Worm (Caenorhabditis elegans) whole organism, late embryonic: Measurements from ENCODE around the gene pqn-63.

Experiments used
- C38D4.7 ChIP-seq: fragments of 200-800 bp; sonication (Bioruptor generic); optimal IDR thresholded peaks from 2 replicates; lab custom pipeline; 2018; ENCODE audit warnings: mild to moderate bottlenecking, missing genetic modification characterization, moderate library complexity, missing compliant biosample characterization
- F13H6.1 ChIP-seq: sonication (generic microtip); optimal IDR thresholded peaks from 2 replicates; lab custom pipeline; 2016; ENCODE audit warnings: missing genetic modification characterization, missing compliant biosample characterization
- K09A11.1 ChIP-seq: sonication (generic microtip); optimal IDR thresholded peaks from 2 replicates; lab custom pipeline; 2017; ENCODE audit warnings: antibody characterized with exemption, mild to moderate bottlenecking, missing genetic modification characterization, missing compliant biosample characterization; ENCODE audit not compliant: insufficient read depth
- T23F11.4 ChIP-seq: fragments of 200-800 bp; sonication (Bioruptor generic); optimal IDR thresholded peaks from 2 replicates; lab custom pipeline; 2018; ENCODE audit warnings: mild to moderate bottlenecking, missing genetic modification characterization, missing compliant biosample characterization
- Y22D7AL.16 ChIP-seq: sonication (generic microtip); optimal IDR thresholded peaks from 2 replicates; lab custom pipeline; 2016; ENCODE audit warnings: missing genetic modification characterization, missing compliant biosample characterization
- ahr-1 ChIP-seq: sonication (generic microtip); optimal IDR thresholded peaks from 2 replicates; lab custom pipeline; 2016; ENCODE audit warnings: missing genetic modification characterization, missing compliant biosample characterization
- ama-1 ChIP-seq: fragments of 150-350 bp; optimal IDR thresholded peaks from 2 replicates; lab custom pipeline; 2014
- ceh-18 ChIP-seq: sonication (generic microtip); optimal IDR thresholded peaks from 2 replicates; lab custom pipeline; 2016; ENCODE audit warnings: missing genetic modification characterization, missing compliant biosample characterization
- ceh-2 ChIP-seq: sonication (generic microtip); optimal IDR thresholded peaks from 2 replicates; lab custom pipeline; 2016; ENCODE audit warnings: missing genotype, missing genetic modification characterization, missing compliant biosample characterization
- ceh-31 ChIP-seq: sonication (generic microtip); optimal IDR thresholded peaks from 2 replicates; lab custom pipeline; 2016; ENCODE audit warnings: missing genetic modification characterization, missing compliant biosample characterization
- ceh-34 ChIP-seq: sonication (generic microtip); optimal IDR thresholded peaks from 2 replicates; lab custom pipeline; 2016; ENCODE audit warnings: mild to moderate bottlenecking, missing genetic modification characterization, missing compliant biosample characterization
- ceh-48 ChIP-seq: sonication (generic microtip); optimal IDR thresholded peaks from 2 replicates; lab custom pipeline; 2016; ENCODE audit warnings: missing genetic modification characterization, inconsistent platforms, missing compliant biosample characterization
- che-1 ChIP-seq: sonication (generic microtip); optimal IDR thresholded peaks from 2 replicates; lab custom pipeline; 2016; ENCODE audit warnings: mild to moderate bottlenecking, missing genetic modification characterization, missing compliant biosample characterization
- dve-1 ChIP-seq: sonication (generic microtip); optimal IDR thresholded peaks from 2 replicates; lab custom pipeline; 2017; ENCODE audit warnings: antibody characterized with exemption, mild to moderate bottlenecking, missing genetic modification characterization, missing compliant biosample characterization
- elt-2 ChIP-seq: sonication (generic microtip); optimal IDR thresholded peaks from 2 replicates; lab custom pipeline; 2016; ENCODE audit warnings: missing genetic modification reagents, missing genetic modification characterization, missing compliant biosample characterization
- eyg-1 ChIP-seq: sonication (generic microtip); optimal IDR thresholded peaks from 2 replicates; lab custom pipeline; 2016; ENCODE audit warnings: missing genotype, missing genetic modification characterization, missing compliant biosample characterization
- fax-1 ChIP-seq: sonication (generic microtip); optimal IDR thresholded peaks from 2 replicates; lab custom pipeline; 2016; ENCODE audit warnings: missing genotype, missing genetic modification characterization, missing compliant biosample characterization
- fkh-10 ChIP-seq: fragments of 150-350 bp; optimal IDR thresholded peaks from 2 replicates; lab custom pipeline; 2014; ENCODE audit warnings: missing biosample characterization, missing genetic modification reagents, missing genetic modification characterization
- fkh-6 ChIP-seq: sonication (generic microtip); optimal IDR thresholded peaks from 2 replicates; lab custom pipeline; 2016; ENCODE audit warnings: missing genetic modification characterization, missing compliant biosample characterization
- gmeb-2 ChIP-seq: sonication (generic microtip); optimal IDR thresholded peaks from 2 replicates; lab custom pipeline; 2016; ENCODE audit warnings: missing genetic modification characterization, inconsistent platforms, missing compliant biosample characterization
- hlh-13 ChIP-seq: fragments of 200-800 bp; sonication (Bioruptor generic); optimal IDR thresholded peaks from 2 replicates; lab custom pipeline; 2018; ENCODE audit warnings: mild to moderate bottlenecking, missing genetic modification characterization, missing compliant biosample characterization
- hlh-30 ChIP-seq: sonication (generic microtip); optimal IDR thresholded peaks from 2 replicates; lab custom pipeline; 2017; ENCODE audit warnings: antibody characterized with exemption, missing genetic modification characterization, missing compliant biosample characterization; ENCODE audit not compliant: insufficient read depth
- hlh-6 ChIP-seq: sonication (generic microtip); optimal IDR thresholded peaks from 2 replicates; lab custom pipeline; 2016; ENCODE audit warnings: missing genotype, missing genetic modification characterization, missing compliant biosample characterization
- lim-6 ChIP-seq: sonication (generic microtip); optimal IDR thresholded peaks from 2 replicates; lab custom pipeline; 2016; ENCODE audit warnings: missing genetic modification characterization, missing compliant biosample characterization
- lin-11 ChIP-seq: fragments of 200-800 bp; sonication (Bioruptor generic); optimal IDR thresholded peaks from 2 replicates; lab custom pipeline; 2018; ENCODE audit warnings: mild to moderate bottlenecking, missing genetic modification characterization, missing compliant biosample characterization
- madf-2 ChIP-seq: sonication (generic microtip); optimal IDR thresholded peaks from 2 replicates; lab custom pipeline; 2017; ENCODE audit warnings: missing genetic modification characterization, missing compliant biosample characterization
- pat-9 ChIP-seq: fragments of 200-800 bp; sonication (Bioruptor generic); optimal IDR thresholded peaks from 2 replicates; lab custom pipeline; 2018; ENCODE audit warnings: mild to moderate bottlenecking, missing genetic modification characterization, moderate library complexity, missing compliant biosample characterization
- pax-1 ChIP-seq: fragments of 150-350 bp; optimal IDR thresholded peaks from 2 replicates; lab custom pipeline; 2014; ENCODE audit warnings: missing biosample characterization, missing genetic modification characterization
- pha-2 ChIP-seq: sonication (generic microtip); optimal IDR thresholded peaks from 2 replicates; lab custom pipeline; 2017; ENCODE audit warnings: mild to moderate bottlenecking, missing genetic modification characterization, missing compliant biosample characterization
- pha-4 ChIP-seq: fragments of 150-350 bp; optimal IDR thresholded peaks from 2 replicates; lab custom pipeline; 2018; ENCODE audit warnings: missing biosample characterization, missing genetic modification reagents, missing genetic modification characterization
- ref-2 ChIP-seq: sonication (generic microtip); optimal IDR thresholded peaks from 2 replicates; lab custom pipeline; 2016; ENCODE audit warnings: missing genetic modification characterization, missing compliant biosample characterization
- rnt-1 ChIP-seq: sonication (generic microtip); optimal IDR thresholded peaks from 2 replicates; lab custom pipeline; 2016; ENCODE audit warnings: missing genetic modification characterization, missing compliant biosample characterization
- syd-9 ChIP-seq: sonication (generic microtip); optimal IDR thresholded peaks from 2 replicates; lab custom pipeline; 2016; ENCODE audit warnings: mild to moderate bottlenecking, missing genetic modification characterization, moderate library complexity, missing compliant biosample characterization
- tbx-2 ChIP-seq: sonication (generic microtip); optimal IDR thresholded peaks from 2 replicates; lab custom pipeline; 2016; ENCODE audit warnings: missing genetic modification characterization, missing compliant biosample characterization
- tbx-7 ChIP-seq: sonication (generic microtip); optimal IDR thresholded peaks from 2 replicates; lab custom pipeline; 2016; ENCODE audit warnings: missing genotype, missing genetic modification characterization, missing compliant biosample characterization
- ttx-3 ChIP-seq: sonication (generic microtip); optimal IDR thresholded peaks from 2 replicates; lab custom pipeline; 2016; ENCODE audit warnings: missing genetic modification reagents, missing genetic modification characterization, missing compliant biosample characterization
- unc-3 ChIP-seq, 2 experiments: fragments of 200-800 bp in 1 of 2; sonication (Bioruptor generic) in 1 of 2; sonication (generic microtip) in 1 of 2; conservative IDR thresholded peaks in 1 of 2; optimal IDR thresholded peaks in 1 of 2; 2 replicates each; pipeline versions ENCODE4 v1.3.6 to Lab custom; 2016 to 2022; ENCODE audit warnings: missing compliant biosample characterization in 2 of 2, missing genetic modification characterization in 2 of 2, missing genetic modification reagents in 1 of 2
- unc-42 ChIP-seq: sonication (generic microtip); optimal IDR thresholded peaks from 2 replicates; lab custom pipeline; 2016; ENCODE audit warnings: missing genotype, missing genetic modification characterization, missing compliant biosample characterization
- unc-55 ChIP-seq: sonication (generic microtip); optimal IDR thresholded peaks from 2 replicates; lab custom pipeline; 2017; ENCODE audit warnings: missing biosample characterization, missing genetic modification reagents, missing genetic modification characterization
- zip-5 ChIP-seq: sonication (generic microtip); optimal IDR thresholded peaks from 2 replicates; lab custom pipeline; 2016; ENCODE audit warnings: missing genetic modification characterization, missing compliant biosample characterization

Gene pqn-63

DNA sequence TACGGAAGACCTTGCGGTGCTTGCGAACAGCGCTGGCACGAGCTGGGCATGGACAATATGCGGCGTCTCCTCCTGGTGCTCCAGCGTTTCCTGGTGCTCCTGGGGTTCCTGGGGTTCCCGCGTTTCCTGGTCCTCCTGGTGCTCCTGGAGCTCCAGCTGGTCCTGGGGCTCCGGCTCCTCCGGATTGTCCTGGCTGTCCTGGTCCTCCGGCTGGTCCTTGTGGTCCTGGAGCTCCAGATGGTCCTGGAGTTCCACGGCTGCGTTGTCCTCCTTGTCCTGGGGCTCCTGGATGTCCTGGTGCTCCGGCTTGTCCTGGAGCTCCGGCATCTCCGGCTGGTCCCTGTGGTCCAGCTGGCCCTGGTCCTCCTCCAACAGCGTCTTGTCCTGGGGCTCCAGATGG, 16.5 kb downstream of the pqn-63 start:
- no peak for TF ChIP-seq ref-2
- TF ChIP-seq che-1 (tag; lab: Kevin White, UChicago), result no peak
- no peak for TF ChIP-seq T23F11.4 (GFP tag; lab: Kevin White, UChicago)
- TF ChIP-seq K09A11.1, result no peak
- TF ChIP-seq tbx-2 (tag; lab: Kevin White, UChicago), result no peak
- TF ChIP-seq rnt-1 (tag; lab: Kevin White, UChicago), result no peak
- no peak for TF ChIP-seq syd-9 (tag; lab: Kevin White, UChicago)
- TF ChIP-seq C38D4.7 (GFP tag; lab: Kevin White, UChicago), result no peak
- TF ChIP-seq lin-11 (tag; lab: Kevin White, UChicago), result no peak
- no peak for TF ChIP-seq ceh-48
- no peak for TF ChIP-seq pha-4 (tag; lab: Kevin White, UChicago)
- no peak for TF ChIP-seq fkh-10 (GFP tag; lab: Kevin White, UChicago)
- TF ChIP-seq hlh-30, result no peak
- no peak for TF ChIP-seq ahr-1

DNA sequence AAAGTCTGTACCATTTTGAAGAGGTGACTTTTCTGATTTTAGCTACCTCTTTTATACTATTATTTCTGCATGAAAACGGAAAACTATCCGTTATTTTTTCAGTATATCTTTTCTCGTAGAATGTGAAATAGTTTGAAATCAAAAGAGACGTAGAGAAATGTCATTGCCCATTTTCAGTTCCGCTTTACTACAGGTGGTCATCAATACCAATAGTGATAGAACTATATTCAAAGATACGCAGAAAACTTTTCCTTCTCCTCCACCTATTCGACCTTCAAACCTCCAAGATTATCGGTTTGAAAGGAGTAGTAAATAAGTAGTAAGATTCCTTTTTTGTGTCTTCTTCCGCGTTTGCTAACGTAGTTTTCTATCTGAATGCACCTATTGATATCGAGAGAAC, 17.5 kb downstream of the pqn-63 start, which contains the start of gene col-147:
col-147 (minus strand) TSS at position 26 of the 400 bp plus-strand sequence.
- TF ChIP-seq fax-1 (tag; lab: Kevin White, UChicago) (no peak), ttx-3 (tag; lab: Kevin White, UChicago) (no peak), lim-6 (no peak), Y22D7AL.16 (tag; lab: Kevin White, UChicago) (no peak)

DNA sequence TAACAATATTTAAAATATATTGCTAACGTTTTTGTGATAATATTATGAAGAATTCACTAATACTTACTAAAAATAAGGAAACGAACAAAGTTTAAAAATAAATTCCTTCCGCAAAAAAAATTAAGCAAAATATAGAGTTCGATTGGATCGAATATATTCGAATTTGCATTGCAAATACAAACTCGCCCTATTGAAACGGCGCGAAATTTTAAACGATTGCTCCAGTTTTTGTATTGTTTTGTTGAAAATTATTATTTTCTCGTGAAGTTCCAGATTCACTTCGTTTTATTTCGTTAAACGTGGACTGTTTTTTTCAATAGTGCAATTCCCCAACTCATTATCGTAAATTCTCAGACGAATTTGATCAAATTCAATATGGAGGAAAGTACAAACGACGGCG, 29.7 kb downstream of the pqn-63 start, which contains the start of the genes atl-1 and hcp-2:
atl-1 (minus strand) TSS at position 89 of the 400 bp plus-strand sequence.
hcp-2 (plus strand) TSS at position 353 of the 400 bp plus-strand sequence.
- TF ChIP-seq gmeb-2, result no peak
- TF ChIP-seq, all 69 proteins: peak for 0

DNA sequence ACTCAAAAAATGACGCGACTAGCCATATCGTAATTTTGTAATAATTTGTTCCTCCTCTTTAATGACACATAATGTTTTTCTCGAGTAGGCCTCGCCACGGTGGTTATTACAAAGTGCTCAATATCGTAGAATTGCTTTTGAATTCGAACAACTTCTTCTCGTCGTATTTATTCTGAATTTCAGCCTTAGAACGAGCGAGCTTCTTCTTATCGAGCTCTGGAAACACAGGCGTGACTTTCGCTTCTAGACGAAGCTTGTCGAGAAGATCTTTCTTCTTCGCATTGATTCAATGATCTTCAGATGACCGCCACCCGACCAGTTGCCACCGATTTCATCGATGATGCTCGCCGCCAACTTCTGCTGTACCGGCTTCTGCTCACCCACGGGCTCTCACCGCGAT, 35.5 kb downstream of the pqn-63 start, which contains the start of gene T06E4.21:
T06E4.21 (plus strand) TSS at position 301 of the 400 bp plus-strand sequence.
- no peak for TF ChIP-seq hlh-6 (tag; lab: Kevin White, UChicago)
- TF ChIP-seq unc-3 (GFP tag; conservative IDR thresholded peaks at IDR 0.05; lab: Robert Waterston, UW), result no peak
- no peak for TF ChIP-seq unc-3 (tag; optimal IDR thresholded peaks at IDR 0.05; lab: Kevin White, UChicago)
- no peak for TF ChIP-seq F13H6.1 (tag; lab: Kevin White, UChicago)
- no peak for TF ChIP-seq eyg-1 (tag; lab: Kevin White, UChicago)
- TF ChIP-seq unc-42 (tag; lab: Kevin White, UChicago), result no peak
- no peak for TF ChIP-seq madf-2 (tag; lab: Kevin White, UChicago)
- no peak for TF ChIP-seq che-1 (tag; lab: Kevin White, UChicago)
- TF ChIP-seq fkh-6 (tag; lab: Kevin White, UChicago), result no peak
- TF ChIP-seq ama-1, result no peak
- no peak for TF ChIP-seq unc-55 (GFP tag; lab: Kevin White, UChicago)
- no peak for TF ChIP-seq tbx-7
- no peak for TF ChIP-seq ceh-31 (tag; lab: Kevin White, UChicago)

DNA sequence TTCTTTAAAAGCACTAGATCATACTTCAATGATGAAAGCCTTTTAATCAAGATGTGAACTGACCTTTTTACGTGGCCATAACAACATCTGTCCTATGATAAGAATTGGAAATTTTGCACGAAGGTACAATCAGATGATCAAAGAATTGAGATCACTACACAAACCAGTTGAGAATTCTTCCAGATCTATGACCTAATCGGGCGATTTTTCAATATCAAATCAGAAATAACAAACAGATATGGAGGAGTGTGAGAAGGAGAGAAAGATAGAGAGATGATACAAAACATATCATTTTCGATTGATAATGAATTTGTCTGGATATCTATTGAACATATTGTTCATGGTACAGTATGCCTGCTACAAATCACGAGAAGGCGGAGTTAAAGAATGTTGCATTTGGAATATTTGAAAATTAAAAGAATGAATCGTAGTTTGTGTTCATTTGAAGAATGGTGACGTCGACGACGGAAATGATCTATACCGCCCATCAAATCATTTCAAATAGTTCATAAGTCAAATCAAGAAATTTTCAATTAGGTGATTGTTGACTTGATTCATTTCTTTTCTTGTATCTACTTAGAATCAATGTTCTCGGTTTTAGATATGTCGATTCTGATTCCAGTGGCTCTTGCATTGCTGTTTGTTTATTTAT, 38.4 kb downstream of the pqn-63 start, which contains the start of gene cyp-29A4:
cyp-29A4 (plus strand) TSS at position 602 of the 652 bp plus-strand sequence.
- TF ChIP-seq ceh-18 (tag; lab: Kevin White, UChicago), result no peak
- no peak for TF ChIP-seq pha-2 (tag; lab: Kevin White, UChicago)
- TF ChIP-seq ceh-34 (tag; lab: Kevin White, UChicago), result no peak
- no peak for TF ChIP-seq hlh-6 (tag; lab: Kevin White, UChicago)
- TF ChIP-seq fax-1 (tag; lab: Kevin White, UChicago), result no peak
- TF ChIP-seq pax-1, result no peak
- no peak for TF ChIP-seq ceh-2 (tag; lab: Kevin White, UChicago)
- no peak for TF ChIP-seq ref-2
- TF ChIP-seq dve-1, result no peak
- no peak for TF ChIP-seq elt-2 (tag; lab: Kevin White, UChicago)
- no peak for TF ChIP-seq pat-9 (tag; lab: Kevin White, UChicago)
- TF ChIP-seq zip-5 (tag; lab: Kevin White, UChicago), result no peak
- no peak for TF ChIP-seq hlh-13 (GFP tag; lab: Kevin White, UChicago)
